Worm (Caenorhabditis elegans) whole organism, L1 larva: Measurements from ENCODE around the gene F59C12.3.

ENCODE experiments used
- F16B12.6 ChIP-seq: fragments of 150-350 bp; optimal IDR thresholded peaks from 2 replicates; lab custom pipeline; 2014; ENCODE audit warnings: missing biosample characterization, missing genetic modification characterization
- aha-1 ChIP-seq: fragments of 150-350 bp; optimal IDR thresholded peaks from 2 replicates; lab custom pipeline; 2014; ENCODE audit warnings: missing biosample characterization, missing genetic modification characterization
- ama-1 ChIP-seq: fragments of 150-350 bp; optimal IDR thresholded peaks from 2 replicates; lab custom pipeline; 2014
- ceh-8 ChIP-seq: fragments of 200-800 bp; sonication (Bioruptor generic); optimal IDR thresholded peaks from 2 replicates; lab custom pipeline; 2018; ENCODE audit warnings: mild to moderate bottlenecking, missing genetic modification characterization, moderate library complexity, missing compliant biosample characterization
- ceh-82 ChIP-seq, 3 experiments: fragments of 150-350 bp in 1 of 3; sonication (generic microtip) in 2 of 3; optimal IDR thresholded peaks; 2 replicates each; lab custom pipeline; 2014 to 2017; ENCODE audit warnings: missing biosample characterization in 3 of 3, missing genetic modification characterization in 3 of 3
- egl-27 ChIP-seq, 2 experiments: fragments of 150-350 bp in 1 of 2; sonication (generic microtip); optimal IDR thresholded peaks; 3 replicates each; lab custom pipeline; 2017 to 2018; ENCODE audit warnings: missing biosample characterization in 2 of 2, missing genetic modification characterization in 2 of 2, missing genetic modification reagents in 2 of 2
- elt-2 ChIP-seq: sonication (generic microtip); optimal IDR thresholded peaks from 2 replicates; lab custom pipeline; 2016; ENCODE audit warnings: missing genetic modification characterization, mild to moderate bottlenecking, inconsistent platforms, missing compliant biosample characterization, missing genetic modification reagents
- elt-3 ChIP-seq, 6 experiments: fragments of 150-350 bp in 1 of 6; sonication (generic microtip); optimal IDR thresholded peaks; 2 replicates each; lab custom pipeline; 2017 to 2018; ENCODE audit warnings: missing biosample characterization in 6 of 6, missing genetic modification characterization in 6 of 6, inconsistent platforms in 1 of 6
- jun-1 ChIP-seq: fragments of 150-350 bp; optimal IDR thresholded peaks from 2 replicates; lab custom pipeline; 2014; ENCODE audit warnings: missing biosample characterization, missing genetic modification reagents, missing genetic modification characterization
- lin-39 ChIP-seq: fragments of 150-350 bp; optimal IDR thresholded peaks from 2 replicates; lab custom pipeline; 2014; ENCODE audit warnings: missing biosample characterization, missing genetic modification reagents, missing genetic modification characterization
- mep-1 ChIP-seq: fragments of 150-350 bp; optimal IDR thresholded peaks from 2 replicates; lab custom pipeline; 2014; ENCODE audit warnings: missing biosample characterization, missing genetic modification characterization
- nhr-28 ChIP-seq: fragments of 150-350 bp; optimal IDR thresholded peaks from 2 replicates; lab custom pipeline; 2014; ENCODE audit warnings: missing biosample characterization, missing genetic modification characterization
- nhr-77 ChIP-seq: fragments of 150-350 bp; optimal IDR thresholded peaks from 2 replicates; lab custom pipeline; 2014; ENCODE audit warnings: missing biosample characterization, missing genetic modification characterization
- zag-1 ChIP-seq: fragments of 150-350 bp; optimal IDR thresholded peaks from 2 replicates; lab custom pipeline; 2014; ENCODE audit warnings: missing biosample characterization, missing genetic modification characterization

DNA sequence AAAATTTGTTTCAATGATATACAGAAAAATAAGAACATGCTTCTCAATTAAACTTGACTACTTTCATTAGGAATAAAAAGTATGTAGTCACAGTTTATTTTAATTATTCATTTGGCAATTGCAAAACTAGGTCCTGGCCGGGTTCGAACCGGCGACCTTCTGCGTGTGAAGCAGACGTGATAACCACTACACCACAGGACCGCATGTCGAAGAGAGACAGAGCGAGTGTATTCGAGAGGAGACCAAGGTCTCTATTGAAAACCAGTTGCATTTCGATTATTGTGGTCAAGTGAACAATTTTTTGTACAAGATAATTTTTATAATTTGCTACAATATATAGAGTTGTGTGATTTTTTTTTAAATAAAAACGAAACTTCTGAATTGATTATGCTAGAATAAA is 18.5 kb downstream of the F59C12.3 start:
- TF ChIP-seq elt-3 (tag; optimal IDR thresholded peaks at IDR 0.05; lab: Kevin White, UChicago) (peak in 1 of 6 experiments; percentile 70), F16B12.6 (tag; lab: Kevin White, UChicago) (no peak), egl-27 (tag; optimal IDR thresholded peaks at IDR 0.05; lab: Kevin White, UChicago) (no peak), lin-39 (tag; lab: Kevin White, UChicago) (no peak), jun-1 (tag; lab: Kevin White, UChicago) (peak; percentile 27), elt-2 (tag; lab: Kevin White, UChicago) (no peak), nhr-28 (tag; lab: Kevin White, UChicago) (no peak), mep-1 (tag; lab: Kevin White, UChicago) (peak; percentile 81), zag-1 (tag; lab: Kevin White, UChicago) (no peak), ceh-82 (tag; optimal IDR thresholded peaks at IDR 0.05; lab: Kevin White, UChicago) (peak; percentile 38 to 54 (median 46)), ama-1 (lab: Kevin White, UChicago) (no peak), aha-1 (tag; lab: Kevin White, UChicago) (no peak), nhr-77 (tag; lab: Kevin White, UChicago) (peak; percentile 61), ceh-8 (GFP tag; lab: Kevin White, UChicago) (no peak)
